Worm (Caenorhabditis elegans) whole organism, L2 larva: ENCODE results near the gene C07B5.2.

Experiments
- C34F6.9 ChIP-seq: fragments of 150-350 bp; optimal IDR thresholded peaks from 2 replicates; lab custom pipeline; 2014; ENCODE audit warnings: missing biosample characterization, missing genetic modification characterization
- F13H6.1 ChIP-seq: sonication (generic microtip); optimal IDR thresholded peaks from 2 replicates; lab custom pipeline; 2016; ENCODE audit warnings: missing genetic modification characterization, missing compliant biosample characterization
- R02D3.7 ChIP-seq: fragments of 150-350 bp; optimal IDR thresholded peaks from 2 replicates; lab custom pipeline; 2014; ENCODE audit warnings: missing biosample characterization, missing genetic modification characterization
- Y55F3AM.14 ChIP-seq: fragments of 200-800 bp; sonication (Bioruptor generic); optimal IDR thresholded peaks from 2 replicates; lab custom pipeline; 2018; ENCODE audit warnings: mild to moderate bottlenecking, missing genetic modification characterization, missing compliant biosample characterization
- ZK546.5 ChIP-seq: sonication (generic microtip); optimal IDR thresholded peaks from 2 replicates; lab custom pipeline; 2017; ENCODE audit warnings: missing biosample characterization, missing genetic modification characterization
- alr-1 ChIP-seq: fragments of 150-350 bp; optimal IDR thresholded peaks from 2 replicates; lab custom pipeline; 2014; ENCODE audit warnings: missing biosample characterization, missing genetic modification characterization
- aly-2 ChIP-seq: fragments of 150-350 bp; optimal IDR thresholded peaks from 2 replicates; lab custom pipeline; 2014; ENCODE audit warnings: missing biosample characterization, missing genetic modification characterization
- ama-1 ChIP-seq: fragments of 150-350 bp; optimal IDR thresholded peaks from 2 replicates; lab custom pipeline; 2018; ENCODE audit warnings: inconsistent platforms
- blmp-1 ChIP-seq: sonication (generic microtip); optimal IDR thresholded peaks from 2 replicates; lab custom pipeline; 2017; ENCODE audit warnings: missing genetic modification characterization, mild to moderate bottlenecking, missing compliant biosample characterization, antibody characterized with exemption, moderate library complexity; ENCODE audit not compliant: insufficient read depth
- ceh-16 ChIP-seq: fragments of 150-350 bp; optimal IDR thresholded peaks from 2 replicates; lab custom pipeline; 2014; ENCODE audit warnings: missing biosample characterization, missing genetic modification characterization
- crh-2 ChIP-seq: sonication (generic microtip); optimal IDR thresholded peaks from 2 replicates; lab custom pipeline; 2017; ENCODE audit warnings: missing biosample characterization, missing genetic modification characterization
- dmd-4 ChIP-seq: sonication (generic microtip); optimal IDR thresholded peaks from 2 replicates; lab custom pipeline; 2017; ENCODE audit warnings: missing biosample characterization, missing genetic modification characterization
- egl-27 ChIP-seq: sonication (generic microtip); optimal IDR thresholded peaks from 3 replicates; lab custom pipeline; 2017; ENCODE audit warnings: missing biosample characterization, missing genetic modification reagents, missing genetic modification characterization
- elt-1 ChIP-seq: fragments of 150-350 bp; optimal IDR thresholded peaks from 2 replicates; lab custom pipeline; 2014; ENCODE audit warnings: missing biosample characterization, missing genetic modification characterization
- fos-1 ChIP-seq: fragments of 150-350 bp; optimal IDR thresholded peaks from 2 replicates; lab custom pipeline; 2014; ENCODE audit warnings: missing biosample characterization, missing genetic modification characterization
- gmeb-1 ChIP-seq: fragments of 150-350 bp; optimal IDR thresholded peaks from 2 replicates; lab custom pipeline; 2014; ENCODE audit warnings: missing biosample characterization, missing genetic modification characterization
- lin-11 ChIP-seq: fragments of 150-350 bp; sonication (generic microtip); optimal IDR thresholded peaks from 2 replicates; lab custom pipeline; 2014; ENCODE audit warnings: missing biosample characterization, missing genetic modification characterization, inconsistent platforms, mixed read lengths
- lin-13 ChIP-seq: fragments of 150-350 bp; optimal IDR thresholded peaks from 2 replicates; lab custom pipeline; 2014; ENCODE audit warnings: missing biosample characterization, missing genetic modification reagents, missing genetic modification characterization
- lin-39 ChIP-seq: fragments of 150-350 bp; optimal IDR thresholded peaks from 2 replicates; lab custom pipeline; 2014; ENCODE audit warnings: missing biosample characterization, missing genetic modification reagents, missing genetic modification characterization
- lsy-2 ChIP-seq, 2 experiments: fragments of 150-350 bp in 1 of 2; sonication (generic microtip) in 1 of 2; optimal IDR thresholded peaks; 2 replicates each; lab custom pipeline; 2014 to 2017; ENCODE audit warnings: missing biosample characterization in 2 of 2, missing genetic modification characterization in 2 of 2
- mab-5 ChIP-seq: fragments of 150-350 bp; optimal IDR thresholded peaks from 2 replicates; lab custom pipeline; 2014; ENCODE audit warnings: missing biosample characterization, missing genetic modification characterization
- mbf-1 ChIP-seq: sonication (generic microtip); optimal IDR thresholded peaks from 2 replicates; lab custom pipeline; 2017; ENCODE audit warnings: missing biosample characterization, missing genetic modification characterization
- mdl-1 ChIP-seq, 2 experiments: fragments of 150-350 bp in 1 of 2; sonication (generic microtip) in 1 of 2; optimal IDR thresholded peaks; 2 replicates each; lab custom pipeline; 2017; ENCODE audit warnings: missing biosample characterization in 2 of 2, missing genetic modification characterization in 2 of 2
- nhr-11 ChIP-seq: fragments of 150-350 bp; optimal IDR thresholded peaks from 2 replicates; lab custom pipeline; 2014; ENCODE audit warnings: missing biosample characterization, missing genetic modification characterization
- nhr-12 ChIP-seq: fragments of 150-350 bp; optimal IDR thresholded peaks from 2 replicates; lab custom pipeline; 2014; ENCODE audit warnings: missing biosample characterization, missing genetic modification characterization
- nhr-129 ChIP-seq: fragments of 150-350 bp; optimal IDR thresholded peaks from 2 replicates; lab custom pipeline; 2014; ENCODE audit warnings: missing biosample characterization, missing genetic modification characterization
- nhr-21 ChIP-seq: fragments of 150-350 bp; optimal IDR thresholded peaks from 2 replicates; lab custom pipeline; 2014; ENCODE audit warnings: missing biosample characterization, missing genetic modification characterization
- nhr-23 ChIP-seq: fragments of 150-350 bp; optimal IDR thresholded peaks from 2 replicates; lab custom pipeline; 2014; ENCODE audit warnings: missing biosample characterization, missing genetic modification reagents, missing genetic modification characterization
- nhr-237 ChIP-seq: fragments of 150-350 bp; optimal IDR thresholded peaks from 2 replicates; lab custom pipeline; 2014; ENCODE audit warnings: missing biosample characterization, missing genetic modification characterization
- nhr-25 ChIP-seq: fragments of 150-350 bp; sonication (generic microtip); optimal IDR thresholded peaks from 3 replicates; lab custom pipeline; 2014; ENCODE audit warnings: missing biosample characterization, missing genetic modification characterization
- nhr-6 ChIP-seq: fragments of 150-350 bp; optimal IDR thresholded peaks from 2 replicates; lab custom pipeline; 2014; ENCODE audit warnings: missing biosample characterization, missing genetic modification characterization
- nhr-77 ChIP-seq: fragments of 150-350 bp; optimal IDR thresholded peaks from 2 replicates; lab custom pipeline; 2014; ENCODE audit warnings: missing biosample characterization, missing genetic modification characterization
- peb-1 ChIP-seq: fragments of 150-350 bp; optimal IDR thresholded peaks from 2 replicates; lab custom pipeline; 2014; ENCODE audit warnings: missing biosample characterization, missing genetic modification characterization
- sem-4 ChIP-seq: fragments of 150-350 bp; optimal IDR thresholded peaks from 2 replicates; lab custom pipeline; 2014; ENCODE audit warnings: missing biosample characterization, missing genetic modification reagents, missing genetic modification characterization
- skn-1 ChIP-seq: sonication (generic microtip); optimal IDR thresholded peaks from 2 replicates; lab custom pipeline; 2017; ENCODE audit warnings: missing biosample characterization, missing genetic modification characterization
- sma-3 ChIP-seq: sonication (generic microtip); optimal IDR thresholded peaks from 2 replicates; lab custom pipeline; 2016; ENCODE audit warnings: missing genetic modification reagents, missing genetic modification characterization, missing compliant biosample characterization
- sma-9 ChIP-seq, 2 experiments: fragments of 150-350 bp in 1 of 2; sonication (generic microtip) in 1 of 2; optimal IDR thresholded peaks; 2 replicates each; lab custom pipeline; 2014 to 2016; ENCODE audit warnings: missing genetic modification characterization in 2 of 2, mild to moderate bottlenecking in 1 of 2, missing biosample characterization in 1 of 2, missing compliant biosample characterization in 1 of 2, missing genetic modification reagents in 1 of 2, moderate library complexity in 1 of 2
- snpc-4 ChIP-seq: fragments of 150-350 bp; optimal IDR thresholded peaks from 2 replicates; lab custom pipeline; 2014; ENCODE audit warnings: missing biosample characterization, missing genetic modification characterization
- unc-39 ChIP-seq: fragments of 150-350 bp; optimal IDR thresholded peaks from 2 replicates; lab custom pipeline; 2014; ENCODE audit warnings: missing biosample characterization, missing genetic modification characterization
- unc-55 ChIP-seq: fragments of 150-350 bp; sonication (generic microtip); optimal IDR thresholded peaks from 3 replicates; lab custom pipeline; 2014; ENCODE audit warnings: missing biosample characterization, missing genetic modification reagents, missing genetic modification characterization
- unc-62 ChIP-seq: fragments of 150-350 bp; optimal IDR thresholded peaks from 2 replicates; lab custom pipeline; 2014; ENCODE audit warnings: missing biosample characterization, missing genetic modification reagents, missing genetic modification characterization
- zag-1 ChIP-seq: fragments of 150-350 bp; optimal IDR thresholded peaks from 2 replicates; lab custom pipeline; 2014; ENCODE audit warnings: missing biosample characterization, missing genetic modification characterization
- ztf-1 ChIP-seq: fragments of 200-800 bp; sonication (Bioruptor generic); conservative IDR thresholded peaks from 2 replicates; pipeline ENCODE4 v1.3.6; 2022; ENCODE audit warnings: missing genetic modification characterization, missing compliant biosample characterization
- ztf-11 ChIP-seq: sonication (generic microtip); optimal IDR thresholded peaks from 2 replicates; lab custom pipeline; 2017; ENCODE audit warnings: missing biosample characterization, missing genetic modification characterization
- ztf-4 ChIP-seq: fragments of 150-350 bp; optimal IDR thresholded peaks from 2 replicates; lab custom pipeline; 2014; ENCODE audit warnings: missing biosample characterization, missing genetic modification characterization

C07B5.2 gene

ce11 chrX:9548890-9549289 lies 31.9 kb upstream of the C07B5.2 start (continued):
- TF ChIP-seq alr-1 (tag; lab: Kevin White, UChicago), result no peak
- peak; percentile 12 for TF ChIP-seq F13H6.1

- TF ChIP-seq sem-4 (tag; lab: Kevin White, UChicago), result peak; percentile 7
- TF ChIP-seq aly-2 (tag; lab: Kevin White, UChicago), result no peak
- TF ChIP-seq mab-5 (tag; lab: Kevin White, UChicago), result no peak
- no peak for TF ChIP-seq ztf-1 (GFP tag; lab: Robert Waterston, UW)
- no peak for TF ChIP-seq unc-39 (tag; lab: Kevin White, UChicago)
- TF ChIP-seq nhr-21 (tag; lab: Kevin White, UChicago), result no peak
- TF ChIP-seq nhr-12 (tag; lab: Kevin White, UChicago), result no peak
- TF ChIP-seq nhr-11 (tag; lab: Kevin White, UChicago), result no peak
- peak; percentile 27 for TF ChIP-seq sma-3 (GFP tag; lab: Kevin White, UChicago)
- no peak for TF ChIP-seq lin-11 (tag; lab: Kevin White, UChicago)
- peak; percentile 6 for TF ChIP-seq egl-27 (tag; lab: Kevin White, UChicago)
- TF ChIP-seq zag-1 (tag; lab: Kevin White, UChicago), result no peak
- no peak for TF ChIP-seq mbf-1 (tag; lab: Kevin White, UChicago)
- no peak for TF ChIP-seq C34F6.9
- peak; percentile 61 for TF ChIP-seq blmp-1 (tag; lab: Kevin White, UChicago)
- no peak for TF ChIP-seq nhr-237 (tag; lab: Kevin White, UChicago)
- no peak for TF ChIP-seq peb-1 (tag; lab: Kevin White, UChicago)
- TF ChIP-seq unc-55 (GFP tag; lab: Kevin White, UChicago), result no peak
- no peak for TF ChIP-seq R02D3.7 (tag; lab: Kevin White, UChicago)
- no peak for TF ChIP-seq ama-1
- no peak for TF ChIP-seq unc-62 (GFP tag; lab: Kevin White, UChicago)
- no peak for TF ChIP-seq ztf-4
- TF ChIP-seq ceh-16 (tag; lab: Kevin White, UChicago), result no peak
- TF ChIP-seq lin-39, result no peak
- no peak for TF ChIP-seq ztf-11
- no peak for TF ChIP-seq nhr-77 (tag; lab: Kevin White, UChicago)
- no peak for TF ChIP-seq nhr-25 (tag; lab: Kevin White, UChicago)
- no peak for TF ChIP-seq gmeb-1 (tag; lab: Kevin White, UChicago)
- TF ChIP-seq crh-2 (tag; lab: Kevin White, UChicago), result no peak
- no peak for TF ChIP-seq nhr-6 (tag; lab: Kevin White, UChicago)
- TF ChIP-seq F13H6.1, result no peak
- no peak for TF ChIP-seq mdl-1 (tag; optimal IDR thresholded peaks at IDR 0.05; lab: Kevin White, UChicago)
- TF ChIP-seq elt-1, result no peak
- TF ChIP-seq ZK546.5 (tag; lab: Kevin White, UChicago), result no peak
- no peak for TF ChIP-seq skn-1 (tag; lab: Kevin White, UChicago)
Measured at ce11 chrX:9548011-9548795, 31.2 kb upstream of the C07B5.2 start.

DNA sequence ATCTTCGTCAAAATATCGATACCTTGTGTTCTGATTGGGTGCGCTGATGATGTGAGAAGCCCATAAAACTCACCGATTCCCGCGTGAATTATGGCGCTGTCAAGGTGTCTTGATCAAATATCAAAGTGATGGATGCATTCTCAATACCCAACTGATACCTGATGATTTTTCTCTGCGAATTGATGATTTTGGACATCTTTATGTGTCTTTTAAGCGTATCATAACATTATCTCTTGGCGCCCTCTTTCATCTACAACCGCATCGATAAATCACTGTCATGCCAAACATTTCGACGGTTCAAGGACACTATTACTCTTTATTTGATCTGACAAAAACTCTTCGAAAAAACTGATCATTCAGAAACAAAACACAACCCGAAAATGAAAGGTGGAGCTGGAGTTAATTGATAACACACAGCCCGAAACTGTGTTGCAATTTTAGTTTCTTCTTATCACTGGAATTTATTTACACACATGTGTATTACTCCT lies 30.3 kb upstream of the C07B5.2 start:
- TF ChIP-seq nhr-12 (tag; lab: Kevin White, UChicago) (no peak), unc-62 (GFP tag; lab: Kevin White, UChicago) (peak; percentile 62), R02D3.7 (tag; lab: Kevin White, UChicago) (no peak), alr-1 (tag; lab: Kevin White, UChicago) (no peak), snpc-4 (tag; lab: Kevin White, UChicago) (no peak), mbf-1 (tag; lab: Kevin White, UChicago) (no peak), lin-13 (GFP tag; lab: Kevin White, UChicago) (no peak), lin-11 (tag; lab: Kevin White, UChicago) (no peak), Y55F3AM.14 (no peak), nhr-23 (tag; lab: Kevin White, UChicago) (no peak), nhr-129 (peak; percentile 15), nhr-21 (tag; lab: Kevin White, UChicago) (peak; percentile 89), dmd-4 (tag; lab: Kevin White, UChicago) (no peak), blmp-1 (tag; lab: Kevin White, UChicago) (peak; percentile 80), mab-5 (tag; lab: Kevin White, UChicago) (peak; percentile 85), nhr-77 (tag; lab: Kevin White, UChicago) (no peak), C34F6.9 (no peak), sem-4 (tag; lab: Kevin White, UChicago) (no peak), sma-9 (GFP tag; optimal IDR thresholded peaks at IDR 0.05; lab: Kevin White, UChicago) (peak; percentile 60), sma-9 (tag; optimal IDR thresholded peaks at IDR 0.05; lab: Kevin White, UChicago) (no peak), ama-1 (no peak), lin-39 (no peak), F13H6.1 (peak; percentile 13), sma-3 (GFP tag; lab: Kevin White, UChicago) (peak; percentile 83), ztf-1 (GFP tag; lab: Robert Waterston, UW) (no peak), aly-2 (tag; lab: Kevin White, UChicago) (no peak), crh-2 (tag; lab: Kevin White, UChicago) (peak; percentile 18), mdl-1 (tag; optimal IDR thresholded peaks at IDR 0.05; lab: Kevin White, UChicago) (no peak), nhr-237 (tag; lab: Kevin White, UChicago) (no peak), unc-39 (tag; lab: Kevin White, UChicago) (no peak), egl-27 (tag; lab: Kevin White, UChicago) (peak; percentile 77), ceh-16 (tag; lab: Kevin White, UChicago) (peak; percentile 83), fos-1 (tag; lab: Kevin White, UChicago) (peak; percentile 68), lsy-2 (tag; optimal IDR thresholded peaks at IDR 0.05; lab: Kevin White, UChicago) (peak in 1 of 2 experiments; percentile 24)
